Worm (Caenorhabditis elegans) whole organism, L4 larva: Measurements from ENCODE around the gene maph-1.3.

Experiments used
- T26A8.4 ChIP-seq: fragments of 200-800 bp; sonication (Bioruptor generic); IDR thresholded peaks from 2 replicates; pipeline ENCODE4 v1.3.6; 2022; ENCODE audit warnings: missing genetic modification characterization, missing compliant biosample characterization
- Y105C5A.15 ChIP-seq: fragments of 200-800 bp; sonication (Bioruptor generic); IDR thresholded peaks from 2 replicates; pipeline ENCODE4 v1.3.6; 2022; ENCODE audit warnings: missing genetic modification characterization, missing compliant biosample characterization
- Y48G9A.11 ChIP-seq: fragments of 200-800 bp; sonication (Bioruptor generic); IDR thresholded peaks from 2 replicates; pipeline ENCODE4 v1.3.6; 2022; ENCODE audit warnings: missing genetic modification reagents, missing genetic modification characterization, missing compliant biosample characterization
- Y5F2A.4 ChIP-seq: fragments of 200-800 bp; sonication (Bioruptor generic); optimal IDR thresholded peaks from 2 replicates; lab custom pipeline; 2018; ENCODE audit warnings: mild to moderate bottlenecking, missing genetic modification characterization, missing compliant biosample characterization
- Y75B8A.6 ChIP-seq: fragments of 200-800 bp; sonication (Bioruptor generic); IDR thresholded peaks from 2 replicates; pipeline ENCODE4 v1.3.6; 2022; ENCODE audit warnings: missing genetic modification reagents, missing genetic modification characterization, missing compliant biosample characterization
- ZK337.2 ChIP-seq: fragments of 200-800 bp; sonication (Bioruptor generic); IDR thresholded peaks from 2 replicates; pipeline ENCODE4 v1.3.6; 2022; ENCODE audit warnings: missing genetic modification reagents, missing genetic modification characterization, missing compliant biosample characterization
- aha-1 ChIP-seq: fragments of 150-350 bp; peaks from one replicate; lab custom pipeline; 2014; ENCODE audit warnings: missing biosample characterization, missing genetic modification characterization
- aly-2 ChIP-seq: sonication (generic microtip); optimal IDR thresholded peaks from 2 replicates; lab custom pipeline; 2018; ENCODE audit warnings: missing biosample characterization, missing genetic modification characterization
- ama-1 ChIP-seq: fragments of 150-350 bp; optimal IDR thresholded peaks from 2 replicates; lab custom pipeline; 2014; ENCODE audit warnings: inconsistent platforms, mixed read lengths
- attf-4 ChIP-seq: sonication (generic microtip); optimal IDR thresholded peaks from 3 replicates; lab custom pipeline; 2017; ENCODE audit warnings: missing biosample characterization, missing genetic modification characterization
- ceh-82 ChIP-seq: sonication (generic microtip); optimal IDR thresholded peaks from 2 replicates; lab custom pipeline; 2017; ENCODE audit warnings: missing biosample characterization, missing genetic modification characterization
- dmd-9 ChIP-seq: fragments of 200-800 bp; sonication (Bioruptor generic); IDR thresholded peaks from 2 replicates; pipeline ENCODE4 v1.3.6; 2022; ENCODE audit warnings: missing genetic modification reagents, missing genetic modification characterization, missing compliant biosample characterization
- egl-27 ChIP-seq: sonication (generic microtip); optimal IDR thresholded peaks from 3 replicates; lab custom pipeline; 2017; ENCODE audit warnings: missing biosample characterization, missing genetic modification reagents, missing genetic modification characterization
- hif-1 ChIP-seq, 2 experiments: sonication (generic microtip); optimal IDR thresholded peaks; 2 replicates each; lab custom pipeline; 2016 to 2017; ENCODE audit warnings: missing compliant biosample characterization in 2 of 2, missing genetic modification characterization in 2 of 2, missing genetic modification reagents in 2 of 2, missing genotype in 2 of 2, mild to moderate bottlenecking in 1 of 2
- hlh-11 ChIP-seq: fragments of 200-800 bp; sonication (Bioruptor generic); optimal IDR thresholded peaks from 2 replicates; lab custom pipeline; 2018; ENCODE audit warnings: mild to moderate bottlenecking, missing genetic modification characterization, missing compliant biosample characterization
- jun-1 ChIP-seq: fragments of 150-350 bp; optimal IDR thresholded peaks from 2 replicates; lab custom pipeline; 2014; ENCODE audit warnings: missing biosample characterization, missing genetic modification reagents, missing genetic modification characterization
- lim-7 ChIP-seq: fragments of 200-800 bp; sonication (Bioruptor generic); IDR thresholded peaks from 2 replicates; pipeline ENCODE4 v1.3.6; 2022; ENCODE audit warnings: missing genetic modification characterization, missing compliant biosample characterization
- lin-1 ChIP-seq: fragments of 200-800 bp; sonication (Bioruptor generic); IDR thresholded peaks from 2 replicates; pipeline ENCODE4 v1.3.6; 2022; ENCODE audit warnings: missing genetic modification reagents, missing genetic modification characterization, missing compliant biosample characterization
- madf-9 ChIP-seq: fragments of 200-800 bp; sonication (Bioruptor generic); conservative IDR thresholded peaks from 2 replicates; pipeline ENCODE4 v1.3.6; 2022; ENCODE audit warnings: missing genetic modification reagents, missing genetic modification characterization, missing compliant biosample characterization
- mdl-1 ChIP-seq, 2 experiments: fragments of 150-350 bp in 1 of 2; sonication (generic microtip) in 1 of 2; optimal IDR thresholded peaks; 2 replicates each; lab custom pipeline; 2014 to 2017; ENCODE audit warnings: missing biosample characterization in 2 of 2, missing genetic modification characterization in 2 of 2
- mes-2 ChIP-seq: sonication (generic microtip); optimal IDR thresholded peaks from 2 replicates; lab custom pipeline; 2016; ENCODE audit warnings: missing genotype, mild to moderate bottlenecking, missing genetic modification characterization, missing compliant biosample characterization; ENCODE audit not compliant: poor library complexity, severe bottlenecking
- mxl-3 ChIP-seq: fragments of 200-800 bp; sonication (Bioruptor generic); optimal IDR thresholded peaks from 2 replicates; lab custom pipeline; 2018; ENCODE audit warnings: mild to moderate bottlenecking, missing genetic modification characterization, missing compliant biosample characterization
- nhr-10 ChIP-seq: fragments of 150-350 bp; optimal IDR thresholded peaks from 2 replicates; lab custom pipeline; 2014; ENCODE audit warnings: missing biosample characterization, missing genetic modification characterization
- nhr-102 ChIP-seq: sonication (generic microtip); optimal IDR thresholded peaks from 2 replicates; lab custom pipeline; 2016; ENCODE audit warnings: mild to moderate bottlenecking, missing genetic modification characterization, moderate library complexity, missing compliant biosample characterization
- nhr-25 ChIP-seq: sonication (generic microtip); optimal IDR thresholded peaks from 2 replicates; lab custom pipeline; 2017; ENCODE audit warnings: missing genetic modification characterization, mild to moderate bottlenecking, missing compliant biosample characterization, antibody characterized with exemption, moderate library complexity, borderline replicate concordance; ENCODE audit not compliant: insufficient read depth
- nhr-42 ChIP-seq: fragments of 200-800 bp; sonication (Bioruptor generic); IDR thresholded peaks from 2 replicates; pipeline ENCODE4 v1.3.6; 2022; ENCODE audit warnings: missing genetic modification characterization, missing compliant biosample characterization
- pqm-1 ChIP-seq: sonication (generic microtip); optimal IDR thresholded peaks from 2 replicates; lab custom pipeline; 2017; ENCODE audit warnings: missing biosample characterization, missing genetic modification characterization
- saeg-2 ChIP-seq: fragments of 200-800 bp; sonication (Bioruptor generic); IDR thresholded peaks from 2 replicates; pipeline ENCODE4 v1.3.6; 2022; ENCODE audit warnings: missing genetic modification reagents, missing genetic modification characterization, missing compliant biosample characterization
- sdz-12 ChIP-seq: fragments of 200-800 bp; sonication (Bioruptor generic); optimal IDR thresholded peaks from 2 replicates; lab custom pipeline; 2018; ENCODE audit warnings: mild to moderate bottlenecking, missing genetic modification characterization, missing compliant biosample characterization
- skn-1 ChIP-seq: fragments of 150-350 bp; optimal IDR thresholded peaks from 2 replicates; lab custom pipeline; 2014; ENCODE audit warnings: missing biosample characterization, missing genetic modification characterization
- snpc-1.2 ChIP-seq: fragments of 200-800 bp; sonication (Bioruptor generic); IDR thresholded peaks from 2 replicates; pipeline ENCODE4 v1.3.6; 2022; ENCODE audit warnings: missing genetic modification reagents, missing genetic modification characterization, missing compliant biosample characterization
- snpc-4 ChIP-seq: fragments of 150-350 bp; optimal IDR thresholded peaks from 2 replicates; lab custom pipeline; 2014; ENCODE audit warnings: missing biosample characterization, missing genetic modification characterization
- spr-3 ChIP-seq: fragments of 200-800 bp; sonication (Bioruptor generic); optimal IDR thresholded peaks from 2 replicates; lab custom pipeline; 2018; ENCODE audit warnings: mild to moderate bottlenecking, missing genetic modification characterization, missing compliant biosample characterization
- unc-39 ChIP-seq: sonication (generic microtip); optimal IDR thresholded peaks from 2 replicates; lab custom pipeline; 2017; ENCODE audit warnings: missing biosample characterization, missing genetic modification characterization
- unc-62 ChIP-seq, 3 experiments: fragments of 150-350 bp in 1 of 3; sonication (generic microtip); optimal IDR thresholded peaks in 2 of 3; peaks in 1 of 3; 1 replicate in 1 of 3; 2 replicates in 2 of 3; lab custom pipeline; 2014 to 2017; ENCODE audit warnings: missing biosample characterization in 3 of 3, missing genetic modification characterization in 3 of 3, missing genetic modification reagents in 3 of 3, missing genotype in 1 of 3
- zag-1 ChIP-seq: fragments of 150-350 bp; optimal IDR thresholded peaks from 2 replicates; lab custom pipeline; 2014; ENCODE audit warnings: missing biosample characterization, missing genetic modification characterization
- zip-11 ChIP-seq: fragments of 200-800 bp; sonication (Bioruptor generic); IDR thresholded peaks from 2 replicates; pipeline ENCODE4 v1.3.6; 2022; ENCODE audit warnings: missing genetic modification characterization, missing compliant biosample characterization
- ztf-11 ChIP-seq: fragments of 150-350 bp; optimal IDR thresholded peaks from 2 replicates; lab custom pipeline; 2014; ENCODE audit warnings: missing biosample characterization, missing genetic modification characterization

The maph-1.3 gene

DNA sequence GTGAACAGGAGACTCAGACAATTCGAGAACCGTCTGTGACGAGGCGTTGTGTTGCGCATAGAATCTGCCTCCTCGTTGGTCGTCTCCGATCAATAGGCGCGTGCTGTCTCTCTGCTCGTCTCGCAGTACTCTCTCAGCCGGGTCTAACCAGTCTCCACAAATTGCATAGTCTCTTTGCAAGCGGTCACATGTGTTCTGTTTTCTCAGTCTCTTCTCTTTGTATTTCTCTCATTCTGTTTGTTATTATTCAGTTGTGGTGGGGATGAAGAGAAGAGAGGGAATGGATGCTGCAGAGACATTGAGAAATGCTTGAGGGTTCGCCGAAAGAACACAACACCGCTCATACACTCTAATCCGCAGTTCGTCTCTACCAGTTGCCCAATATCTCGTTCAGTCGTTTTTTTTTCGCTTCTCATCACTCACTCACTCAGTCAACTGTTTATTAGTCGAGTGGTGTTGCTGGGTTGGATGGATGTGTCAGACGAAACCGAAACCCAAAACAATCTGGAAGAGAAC is 43.3 kb upstream of the maph-1.3 start (continued):
- peak; percentile 90 for TF ChIP-seq nhr-42
- peak; percentile 78 for TF ChIP-seq nhr-25 (tag; lab: Kevin White, UChicago)
- peak; percentile 4 for TF ChIP-seq unc-39 (tag; lab: Kevin White, UChicago)
- peak; percentile 26 for TF ChIP-seq skn-1 (tag; lab: Kevin White, UChicago)
- TF ChIP-seq T26A8.4: peak; percentile 93

- no peak for TF ChIP-seq jun-1 (tag; lab: Kevin White, UChicago)
- TF ChIP-seq nhr-10: no peak
- no peak for TF ChIP-seq aly-2 (tag; lab: Kevin White, UChicago)
- TF ChIP-seq unc-62 (GFP tag; optimal IDR thresholded peaks at IDR 0.05 in 1 of 2; lab: Kevin White, UChicago): peak in 1 of 2 experiments; percentile 73
- no peak for TF ChIP-seq unc-62 (tag; optimal IDR thresholded peaks at IDR 0.05; lab: Kevin White, UChicago)
- TF ChIP-seq aha-1: peak; percentile 64
- no peak for TF ChIP-seq pqm-1
- no peak for TF ChIP-seq hif-1 (tag; optimal IDR thresholded peaks at IDR 0.05; lab: Kevin White, UChicago)
- TF ChIP-seq saeg-2 (GFP tag; lab: Robert Waterston, UW): no peak
- no peak for TF ChIP-seq Y75B8A.6 (GFP tag; lab: Robert Waterston, UW)
- no peak for TF ChIP-seq attf-4 (tag; lab: Kevin White, UChicago)
Measured at ce11 chrIII:3803113-3803512, 41.6 kb upstream of the maph-1.3 start.

DNA sequence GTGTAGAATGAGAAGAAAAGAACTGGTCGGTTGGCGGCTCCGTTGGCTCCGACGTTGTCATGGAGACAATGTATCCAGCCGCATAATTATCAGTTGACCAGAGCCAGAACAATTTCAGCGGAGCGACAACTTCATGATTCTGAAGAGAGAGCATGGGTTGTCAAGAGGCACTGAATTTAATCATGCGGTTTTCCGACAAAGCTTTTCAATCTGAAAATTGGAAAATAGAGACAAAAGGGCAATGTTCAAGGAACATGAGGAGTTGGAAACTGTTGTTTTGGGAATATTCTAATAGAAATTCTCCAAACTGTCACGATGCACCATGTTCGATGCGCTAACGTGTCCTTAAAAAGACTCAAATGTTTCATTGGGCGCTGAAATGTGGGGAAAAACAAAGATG is 40.3 kb upstream of the maph-1.3 start, which contains the start of gene xbx-5:
Gene xbx-5 (minus strand): TSS at position 56 of the 400 bp plus-strand sequence.
- TF ChIP-seq ZK337.2 (no peak), nhr-102 (tag; lab: Kevin White, UChicago) (no peak), ama-1 (lab: Kevin White, UChicago) (peak; percentile 9), unc-39 (tag; lab: Kevin White, UChicago) (no peak), aha-1 (peak; percentile 91), nhr-10 (peak; percentile 39), Y5F2A.4 (no peak), madf-9 (GFP tag; lab: Robert Waterston, UW) (no peak)

- TF ChIP-seq snpc-1.2 (no peak), egl-27 (tag; lab: Kevin White, UChicago) (no peak), snpc-4 (no peak), Y48G9A.11 (GFP tag; lab: Robert Waterston, UW) (no peak), dmd-9 (no peak), ceh-82 (tag; lab: Kevin White, UChicago) (no peak), sdz-12 (GFP tag; lab: Kevin White, UChicago) (no peak), aha-1 (peak; percentile 95)
Measured at ce11 chrIII:3806883-3807282, 37.8 kb upstream of the maph-1.3 start.

ce11 chrIII:3807590-3807989 is 37.1 kb upstream of the maph-1.3 start:
- TF ChIP-seq Y105C5A.15 (GFP tag; lab: Robert Waterston, UW) (no peak), hlh-11 (tag; lab: Kevin White, UChicago) (peak; percentile 7), zip-11 (GFP tag; lab: Robert Waterston, UW) (no peak), unc-62 (GFP tag; optimal IDR thresholded peaks at IDR 0.05 in 1 of 2; lab: Kevin White, UChicago) (no peak), unc-62 (tag; optimal IDR thresholded peaks at IDR 0.05; lab: Kevin White, UChicago) (no peak)

DNA sequence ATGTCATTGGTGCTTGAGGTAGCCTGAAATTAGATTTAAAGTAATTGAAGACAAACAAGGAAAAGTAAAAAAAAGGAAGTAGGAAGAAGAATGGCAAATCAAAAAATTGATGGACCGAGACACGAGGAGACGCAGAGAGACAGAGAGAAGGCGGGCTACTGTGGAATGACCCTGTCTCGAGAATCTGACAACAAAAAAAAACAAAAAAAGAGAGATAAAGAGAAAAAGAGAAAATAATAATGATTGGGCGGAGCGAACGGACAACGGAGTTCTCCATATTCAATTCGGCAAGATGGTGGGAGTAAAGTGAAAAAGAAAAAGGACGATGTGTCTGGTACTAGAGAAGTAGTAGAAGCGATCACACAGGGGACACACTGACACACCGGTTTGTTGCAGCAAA is 35.7 kb upstream of the maph-1.3 start, which contains the start of gene toh-1:
Gene toh-1 (minus strand): TSS at position 23 of the 400 bp plus-strand sequence.
- TF ChIP-seq ZK337.2 (no peak), lim-7 (GFP tag; lab: Robert Waterston, UW) (no peak), spr-3 (GFP tag; lab: Kevin White, UChicago) (no peak), nhr-25 (tag; lab: Kevin White, UChicago) (peak; percentile 67), ztf-11 (tag; lab: Kevin White, UChicago) (no peak), aha-1 (peak; percentile 59), nhr-102 (tag; lab: Kevin White, UChicago) (no peak), jun-1 (tag; lab: Kevin White, UChicago) (peak; percentile 61), Y48G9A.11 (GFP tag; lab: Robert Waterston, UW) (no peak), T26A8.4 (no peak), zag-1 (tag; lab: Kevin White, UChicago) (no peak), mes-2 (peak; percentile 3), mdl-1 (tag; optimal IDR thresholded peaks at IDR 0.05; lab: Kevin White, UChicago) (peak in 1 of 2 experiments; percentile 35), mxl-3 (GFP tag; lab: Kevin White, UChicago) (no peak), lin-1 (GFP tag; lab: Robert Waterston, UW) (no peak), skn-1 (tag; lab: Kevin White, UChicago) (no peak)
